Worm (Caenorhabditis elegans) whole organism, dauer: ENCODE data around the gene pho-6.

Experiments used
- unc-62 ChIP-seq: sonication (generic microtip); optimal IDR thresholded peaks from 2 replicates; lab custom pipeline; 2017; ENCODE audit warnings: missing biosample characterization, missing genetic modification reagents, missing genetic modification characterization

pho-6 gene

DNA sequence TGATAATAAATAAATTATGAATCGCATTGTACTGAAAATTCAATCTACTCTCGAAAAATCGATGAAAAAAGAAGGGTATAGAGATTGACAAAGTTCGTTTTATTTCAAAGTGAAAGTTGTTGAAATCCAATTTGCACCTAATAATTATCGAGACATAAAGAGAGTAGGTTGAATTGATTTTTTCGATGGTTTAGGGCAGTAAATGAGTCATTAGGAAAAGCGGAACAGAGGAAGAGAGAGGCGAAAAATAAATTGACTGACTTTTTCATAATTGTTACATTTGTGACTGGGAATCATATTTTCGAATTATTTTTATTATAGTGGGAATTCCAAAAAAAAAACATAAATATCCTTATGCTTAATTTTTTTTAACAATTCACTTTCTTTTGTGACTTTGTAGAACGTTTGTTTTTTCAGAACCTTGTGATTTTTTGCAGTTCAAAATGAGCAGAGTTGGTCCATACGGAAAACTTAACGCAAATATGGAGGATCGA lies at the start of gene pho-6, which contains the start of gene F52E1.3:
pho-6 (minus strand) TSS at position 101 of the 494 bp plus-strand sequence.
F52E1.3 (plus strand) TSS at position 444 of the 494 bp plus-strand sequence.
- TF ChIP-seq unc-62, result no peak

DNA sequence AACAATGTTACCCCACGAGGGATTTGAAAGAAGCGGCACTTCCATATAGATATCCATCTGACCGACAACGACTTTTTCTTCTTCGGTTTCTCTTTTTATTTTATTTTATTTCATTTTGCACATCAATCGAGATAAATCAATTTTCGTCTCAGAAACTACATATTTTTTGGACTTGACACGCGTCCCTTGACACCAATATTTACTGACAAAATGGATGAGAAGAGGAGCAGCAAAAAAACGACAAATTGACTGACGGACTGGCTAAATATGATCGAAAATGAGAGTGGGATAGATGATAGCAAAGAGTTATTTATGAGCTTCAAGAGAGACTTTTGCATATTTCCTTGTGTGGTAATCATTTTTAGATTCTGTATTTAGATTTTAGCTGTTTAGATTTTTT lies 43.1 kb upstream of the pho-6 start:
- TF ChIP-seq unc-62, result no peak

DNA sequence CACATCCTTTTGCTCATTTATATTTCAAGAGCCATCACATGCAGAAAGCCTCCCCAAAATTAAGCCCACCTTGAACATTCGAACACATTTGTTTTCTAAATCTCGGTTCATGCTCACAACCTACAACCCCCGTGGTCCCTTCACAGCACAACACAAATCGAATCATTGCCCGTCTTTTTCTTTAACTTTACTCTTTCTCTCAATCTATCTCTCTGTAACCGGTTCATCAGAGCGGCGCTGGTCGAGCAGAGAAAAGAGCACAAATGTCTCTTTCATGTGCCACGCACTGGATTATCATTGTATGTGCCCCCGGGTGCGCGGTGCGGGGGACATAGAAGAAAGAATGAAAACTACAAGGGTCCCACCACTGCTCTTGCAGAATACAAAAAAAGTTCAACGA lies 41.0 kb upstream of the pho-6 start:
- no peak for TF ChIP-seq unc-62

DNA sequence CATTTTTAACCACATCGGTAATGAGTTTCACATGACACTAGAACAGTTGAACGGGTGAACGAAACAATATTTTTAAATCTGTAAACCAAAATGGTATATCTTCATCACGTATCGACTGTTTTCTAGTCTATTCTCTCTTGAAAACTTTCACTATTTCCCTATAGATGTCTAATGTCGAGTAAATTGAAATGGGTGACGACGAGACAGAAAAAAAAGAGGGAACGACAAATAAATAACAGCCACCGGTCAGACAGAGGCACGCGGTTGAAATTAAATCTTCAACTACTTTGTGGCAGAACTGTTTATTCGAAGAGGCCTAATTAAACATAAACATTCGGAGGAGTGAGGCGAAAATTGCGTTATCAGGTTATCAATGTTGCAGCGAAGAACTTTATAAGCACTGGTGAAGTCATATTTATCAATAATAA lies 40.2 kb upstream of the pho-6 start:
- TF ChIP-seq unc-62, result no peak

DNA sequence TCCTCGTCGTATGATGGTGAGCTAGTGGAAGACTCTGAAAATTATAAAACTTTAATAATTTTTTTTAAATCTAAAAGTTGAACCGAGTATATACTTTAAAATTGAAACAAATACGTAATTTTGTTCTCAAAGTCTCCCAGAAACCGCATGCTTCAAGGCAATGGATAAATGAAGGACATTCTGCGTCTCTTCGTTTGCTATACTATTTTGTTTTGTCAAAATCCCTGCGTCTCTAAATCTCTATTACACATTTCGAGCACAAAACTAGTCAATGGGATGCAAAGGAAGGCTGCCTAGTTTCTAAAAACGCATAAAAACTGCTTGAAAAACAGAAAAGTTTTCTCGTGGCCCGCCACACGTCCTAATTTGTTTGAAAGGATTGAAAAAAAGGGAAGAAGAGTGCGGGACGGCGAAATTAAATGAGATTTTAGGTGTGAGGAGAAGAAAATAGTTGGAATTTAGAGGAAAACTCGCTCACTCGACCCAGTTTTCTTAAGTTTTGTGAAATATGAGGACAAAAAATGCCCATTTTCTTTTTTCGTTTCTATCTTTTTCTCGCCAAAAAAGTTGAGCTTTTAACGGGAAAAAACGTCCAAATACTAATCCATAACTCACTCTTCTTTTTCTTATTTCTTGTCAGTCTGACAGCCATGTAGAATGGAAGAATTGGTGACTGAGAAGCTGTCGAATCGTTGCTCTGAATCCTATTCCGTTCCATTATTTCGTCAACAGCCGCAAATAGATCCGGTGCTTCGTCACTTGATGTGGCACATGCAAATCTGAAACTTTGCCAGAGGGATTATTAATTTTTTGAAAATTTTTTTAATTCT lies 34.5 kb upstream of the pho-6 start:
- no peak for TF ChIP-seq unc-62

DNA sequence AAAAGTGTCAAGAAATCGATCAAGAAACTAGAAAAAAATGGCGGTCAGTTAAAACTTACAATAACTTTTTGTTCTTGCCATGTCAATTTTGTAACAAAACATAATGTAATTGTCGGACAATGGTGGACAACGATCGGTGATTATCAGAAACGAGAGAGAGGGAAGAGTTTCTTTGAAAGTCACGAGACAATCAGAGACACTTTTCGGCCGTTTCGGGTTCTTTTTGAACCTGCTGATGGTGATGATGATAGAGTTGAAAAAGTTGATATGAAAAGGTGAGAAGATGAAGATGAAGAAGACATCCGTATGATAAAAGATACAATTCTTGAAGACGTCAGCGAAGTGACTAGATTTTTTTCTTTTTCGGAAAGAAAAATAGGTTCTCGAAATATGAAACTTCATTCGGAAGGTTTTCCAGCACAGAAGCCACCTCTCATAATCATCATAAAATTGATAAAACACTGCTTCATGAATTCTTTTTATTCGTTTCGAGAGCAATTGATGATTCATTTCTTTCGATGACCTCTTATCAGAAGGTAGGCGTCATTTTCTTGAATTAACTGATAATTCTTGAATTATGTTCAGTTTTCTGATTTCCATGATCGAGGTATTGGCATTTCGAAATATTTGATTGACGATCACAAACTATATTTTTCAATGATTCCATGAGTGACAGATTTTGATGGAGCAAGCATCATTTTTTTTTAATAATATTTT lies 32.6 kb upstream of the pho-6 start:
- TF ChIP-seq unc-62, result no peak

DNA sequence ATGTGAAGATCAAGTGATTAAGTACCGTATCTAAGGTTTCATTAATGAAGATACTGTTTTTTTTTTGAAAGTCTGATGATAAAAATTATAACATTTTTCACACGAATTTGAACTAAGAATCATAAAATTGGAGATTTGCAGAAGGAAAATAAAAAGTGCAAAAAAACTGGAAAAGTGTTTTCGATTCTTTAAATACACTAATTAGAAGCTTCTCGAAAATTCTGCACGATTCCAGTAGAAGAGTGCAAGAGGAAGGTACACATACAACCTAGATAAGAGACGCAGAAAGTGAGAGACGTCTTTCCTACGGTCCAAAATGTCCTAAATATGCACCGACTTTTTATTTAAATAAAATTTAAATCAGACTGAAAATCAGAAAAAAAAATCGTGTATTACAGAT lies 32.0 kb upstream of the pho-6 start:
- TF ChIP-seq unc-62, result no peak

DNA sequence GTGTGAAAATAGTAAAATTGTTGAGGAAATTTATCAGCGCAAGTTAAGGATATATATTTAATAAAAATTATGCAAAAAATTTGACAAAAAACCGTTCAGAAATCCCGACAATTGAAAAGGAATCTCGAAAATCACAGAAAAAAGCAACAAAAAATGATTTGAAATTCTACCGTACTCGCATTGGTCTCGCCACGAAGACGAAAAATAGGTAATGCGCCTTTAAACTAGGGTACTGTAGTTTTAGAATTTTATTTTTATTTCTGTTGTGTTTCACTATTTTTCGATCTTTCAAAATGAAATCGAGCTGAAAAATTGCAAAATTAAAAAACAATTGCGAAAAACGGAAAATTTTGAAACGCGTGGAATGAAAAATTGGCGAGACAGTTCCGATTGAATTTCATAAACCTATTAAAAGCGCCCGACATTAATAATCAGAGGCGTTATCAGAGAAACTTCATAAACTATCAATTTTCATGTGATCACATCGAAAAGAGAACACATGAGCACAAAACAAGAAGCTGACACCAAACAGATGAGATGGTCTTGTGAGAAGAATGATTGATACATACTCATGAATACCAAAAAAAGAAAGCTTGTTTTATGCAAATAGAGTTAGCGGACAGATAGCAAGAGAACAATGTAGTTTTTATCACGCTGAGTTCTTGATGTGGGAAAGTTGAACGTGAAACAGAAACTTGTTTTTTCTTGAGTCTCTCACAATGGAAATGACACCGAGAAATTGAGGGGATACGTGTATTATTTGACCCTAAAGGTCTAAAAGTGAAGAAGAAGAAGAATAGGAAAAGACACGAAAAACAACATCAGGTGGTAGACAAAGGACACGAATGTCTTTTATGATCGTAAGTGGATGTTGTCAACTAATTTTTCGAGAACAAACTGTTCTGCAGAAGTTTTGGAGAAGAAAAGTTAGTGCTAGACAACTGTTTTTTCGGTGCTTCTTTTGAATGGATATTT lies 30.9 kb upstream of the pho-6 start:
- no peak for TF ChIP-seq unc-62

DNA sequence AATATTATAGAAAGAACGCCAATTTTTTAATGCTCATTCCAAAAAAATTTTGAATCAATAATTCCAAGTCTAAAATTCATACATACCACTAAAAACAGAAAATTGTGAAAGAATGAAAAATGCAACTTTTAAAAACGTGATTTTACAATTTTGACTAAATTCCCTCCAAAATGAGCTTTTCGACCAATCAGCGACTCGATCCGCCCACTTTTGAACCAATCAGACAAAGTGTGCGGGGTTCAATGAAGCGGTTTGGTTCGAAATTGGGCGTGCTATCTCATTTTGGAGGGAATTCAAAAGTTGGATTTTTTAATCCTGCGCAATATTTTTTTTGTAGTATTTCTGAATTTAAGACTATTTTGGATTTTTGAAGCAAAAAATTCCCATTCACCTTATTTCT lies 23.0 kb upstream of the pho-6 start:
- no peak for TF ChIP-seq unc-62

DNA sequence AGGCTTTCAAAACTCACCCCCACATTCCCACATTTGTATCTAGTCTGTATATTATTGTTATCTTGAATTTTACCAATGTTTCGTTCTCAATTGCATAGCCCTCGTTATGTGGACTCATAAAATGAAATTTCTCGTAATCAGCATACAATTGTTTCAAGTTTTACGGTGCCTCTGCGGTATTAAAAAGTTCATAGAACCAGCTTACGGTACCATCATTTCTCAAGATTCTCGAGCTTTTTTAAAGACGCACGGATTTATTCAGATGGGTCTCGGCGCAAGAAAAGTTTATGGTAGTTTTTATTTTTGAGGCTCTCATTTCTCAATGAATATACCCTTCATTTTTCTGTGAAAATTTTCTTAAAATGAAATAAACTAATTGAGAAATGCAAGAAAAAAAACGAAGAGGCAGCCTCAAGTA lies 20.9 kb upstream of the pho-6 start:
- no peak for TF ChIP-seq unc-62

DNA sequence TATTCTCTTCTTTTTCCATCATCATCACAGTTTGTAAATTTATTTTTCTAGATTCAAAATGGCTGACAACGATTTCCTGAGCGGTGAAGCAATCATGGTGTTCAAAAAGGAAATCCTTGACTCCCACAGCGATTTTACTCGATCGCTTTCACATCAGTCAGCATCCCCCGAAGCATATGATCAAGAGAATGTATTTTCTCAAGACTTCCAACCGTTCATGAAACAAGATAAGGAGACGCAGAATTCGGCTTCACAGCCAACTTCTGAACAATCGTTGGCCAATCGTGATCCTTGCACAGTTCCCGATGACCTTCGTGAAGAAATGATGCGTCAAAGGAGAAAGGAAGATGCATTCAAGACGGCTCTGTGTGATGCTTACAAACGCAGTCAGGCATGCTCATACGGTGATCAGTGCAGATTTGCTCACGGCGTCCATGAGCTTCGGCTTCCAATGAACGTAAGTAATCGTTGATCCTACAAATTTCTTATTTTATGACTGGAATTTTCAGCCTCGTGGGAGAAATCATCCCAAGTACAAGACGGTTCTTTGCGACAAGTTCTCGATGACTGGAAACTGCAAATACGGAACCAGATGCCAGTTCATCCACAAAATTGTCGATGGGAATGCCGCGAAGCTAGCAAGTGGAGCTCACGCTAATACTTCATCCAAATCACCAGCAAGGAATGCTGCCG lies 19.9 kb upstream of the pho-6 start, which contains the start of gene pos-1:
pos-1 (plus strand) TSS at position 51 of the 693 bp plus-strand sequence.
- no peak for TF ChIP-seq unc-62

DNA sequence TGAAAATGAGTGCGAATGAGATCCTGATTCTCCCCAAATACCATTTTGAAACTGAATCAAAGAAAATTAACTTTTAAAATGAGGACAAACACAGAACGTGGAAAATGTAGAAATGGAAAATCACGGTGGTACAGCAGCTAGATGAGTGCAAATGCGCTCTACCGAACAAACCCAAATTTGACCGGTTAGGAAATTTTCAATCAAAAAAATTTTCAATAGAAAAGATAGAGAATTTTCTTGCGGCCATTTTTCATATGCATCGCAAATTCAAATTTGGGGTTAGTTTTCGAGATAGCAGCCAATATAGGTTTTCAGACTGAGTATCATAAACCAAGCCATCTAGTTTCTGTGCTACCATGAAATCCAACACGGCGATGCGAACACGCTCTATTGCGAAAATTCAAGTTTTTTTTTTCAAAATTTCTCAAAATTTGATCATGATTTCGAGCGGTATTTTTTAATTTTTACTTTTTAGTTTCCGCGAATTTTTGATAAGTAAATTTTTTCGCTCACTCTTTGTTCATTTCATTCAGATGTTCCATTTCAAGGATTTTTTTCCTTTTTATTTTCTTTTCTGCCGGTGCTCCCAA lies 19.3 kb upstream of the pho-6 start, which contains the start of gene vha-18:
vha-18 (minus strand) TSS at position 51 of the 590 bp plus-strand sequence.
- TF ChIP-seq unc-62, result no peak

DNA sequence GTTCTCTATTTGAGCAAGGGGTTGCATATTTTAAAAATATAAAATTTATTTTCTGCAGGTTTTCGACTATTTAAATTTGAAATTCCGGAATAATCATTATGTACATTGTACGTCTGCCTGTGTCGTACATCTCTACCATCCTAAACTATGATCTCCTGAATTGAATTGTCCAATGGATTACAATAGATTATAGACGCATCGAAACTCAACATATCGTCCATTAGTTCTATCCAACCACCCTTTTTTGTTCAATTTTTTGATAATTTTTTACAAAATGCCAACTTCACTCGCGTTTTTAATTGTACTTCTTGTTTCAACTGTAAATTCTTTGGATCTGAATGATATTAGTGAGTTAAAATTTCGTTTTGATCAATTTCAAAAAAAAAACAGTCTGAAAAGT lies 16.1 kb upstream of the pho-6 start, which contains the start of gene F52E1.2:
F52E1.2 (plus strand) TSS at position 190 of the 400 bp plus-strand sequence.
- TF ChIP-seq unc-62, result no peak

DNA sequence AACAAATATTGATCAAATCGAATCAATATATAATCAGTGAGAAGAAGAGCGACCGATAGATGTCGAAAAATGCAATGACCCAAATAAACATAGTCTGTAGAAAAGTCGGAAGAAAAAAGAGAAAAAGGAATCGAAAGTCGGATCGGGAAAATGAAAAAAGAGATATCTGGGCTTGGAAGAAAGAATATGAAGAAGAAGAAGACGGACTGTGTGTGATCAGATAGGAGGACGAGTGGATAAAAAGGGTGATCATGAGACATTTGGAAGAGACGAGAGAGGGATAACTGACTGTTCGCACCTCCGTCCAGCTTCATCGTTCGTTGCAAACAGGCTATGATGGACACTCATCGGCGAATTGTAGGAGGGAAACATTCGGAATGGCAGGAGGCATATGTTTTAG lies 15.3 kb upstream of the pho-6 start:
- no peak for TF ChIP-seq unc-62

DNA sequence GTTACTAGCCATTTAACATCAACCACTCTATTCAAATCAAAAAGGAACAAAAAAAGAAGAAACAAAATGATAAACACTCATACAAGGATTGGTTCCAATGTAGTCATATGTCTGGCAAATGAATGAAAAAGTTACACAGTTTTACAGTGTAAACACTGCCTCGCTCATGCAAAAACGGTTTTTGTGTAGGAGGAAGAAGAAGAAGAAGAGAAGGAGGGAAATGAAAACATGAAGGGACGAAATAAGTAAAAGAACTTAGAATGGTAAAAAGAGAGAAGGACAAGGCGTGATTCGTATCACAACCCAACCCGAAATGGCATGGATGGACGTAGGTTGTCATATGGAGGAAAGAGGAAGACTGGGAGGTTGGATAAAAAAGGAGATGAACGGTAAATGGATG lies 12.7 kb upstream of the pho-6 start:
- TF ChIP-seq unc-62, result no peak
